Fruit fly (Drosophila melanogaster): ENCODE data around the gene CG9168.

CG9168 gene

DNA sequence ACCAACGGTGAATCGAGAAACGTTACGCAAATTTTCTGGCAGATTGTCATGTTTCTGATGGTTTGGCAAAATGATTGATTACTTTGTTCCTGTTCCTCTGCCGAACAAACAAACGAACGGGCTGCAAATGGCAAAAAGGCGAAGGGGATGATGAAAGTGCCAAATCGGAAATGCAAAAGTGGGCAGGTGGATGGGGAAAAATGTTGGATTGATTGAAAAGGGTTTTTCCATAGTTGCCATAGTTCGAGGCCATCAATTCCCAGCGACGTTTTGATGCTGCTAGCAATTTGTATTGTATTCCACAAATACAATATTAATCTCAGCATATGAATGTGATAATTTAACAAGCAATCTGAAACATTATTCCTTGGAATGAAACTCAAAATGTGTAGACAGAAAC lies 5.1 kb downstream of the CG9168 start, which contains the start of gene FucTD:
TSS of gene FucTD (plus strand) at position 301 of the 400 bp plus-strand sequence.
- TF ChIP-seq h (GFP tag; optimal IDR thresholded peaks at IDR 0.05) (no peak), psq (GFP tag; optimal IDR thresholded peaks at IDR 0.05) (no peak), sage (GFP tag; optimal IDR thresholded peaks at IDR 0.05) (no peak), Jra (GFP tag; optimal IDR thresholded peaks at IDR 0.05) (no peak), GATAd (GFP tag; optimal IDR thresholded peaks at IDR 0.05) (no peak), Mio (GFP tag; optimal IDR thresholded peaks at IDR 0.05) (no peak), sv (GFP tag; optimal IDR thresholded peaks at IDR 0.05) (no peak), tai (GFP tag; optimal IDR thresholded peaks at IDR 0.05) (no peak), Sp1 (GFP tag; optimal IDR thresholded peaks at IDR 0.05) (no peak), woc (GFP tag; optimal IDR thresholded peaks at IDR 0.05) (no peak), ey (GFP tag; optimal IDR thresholded peaks at IDR 0.05) (no peak), Dfd (GFP tag; optimal IDR thresholded peaks at IDR 0.05) (no peak), rgr (GFP tag; optimal IDR thresholded peaks at IDR 0.05) (no peak), Hnf4 (GFP tag; optimal IDR thresholded peaks at IDR 0.05) (no peak), Hr83 (GFP tag; optimal IDR thresholded peaks at IDR 0.05; ENCODE audit: poor library complexity, severe bottlenecking) (no peak), dsf (GFP tag; optimal IDR thresholded peaks at IDR 0.05; ENCODE audit: borderline replicate concordance) (no peak), Dif (GFP tag; optimal IDR thresholded peaks at IDR 0.05; ENCODE audit: partially characterized antibody) (no peak), Rel (GFP tag; optimal IDR thresholded peaks at IDR 0.05) (no peak), Rel (tag; optimal IDR thresholded peaks at IDR 0.05) (no peak)

DNA sequence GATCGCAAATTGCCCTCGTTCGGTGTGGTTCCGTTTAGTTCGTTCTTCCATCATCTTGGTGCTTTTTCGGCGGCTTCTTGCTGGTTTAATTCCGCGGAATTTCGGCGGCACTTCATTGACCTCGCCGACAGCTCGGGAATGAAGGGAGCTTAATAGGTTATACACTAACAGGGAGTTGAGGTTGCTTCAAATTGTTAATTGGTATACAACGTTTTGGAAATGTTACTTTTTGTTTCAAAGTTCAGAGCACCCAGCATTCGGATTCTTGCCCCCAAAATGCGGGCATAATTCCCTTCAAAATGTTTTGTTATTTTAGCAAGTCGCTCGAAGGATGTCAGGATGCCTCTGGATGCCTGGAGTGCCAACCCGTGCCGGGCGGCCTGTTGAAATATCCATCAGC lies 7.0 kb downstream of the CG9168 start:
- TF ChIP-seq h (GFP tag; optimal IDR thresholded peaks at IDR 0.05), result peak; percentile 53
- TF ChIP-seq fru (GFP tag; optimal IDR thresholded peaks at IDR 0.05), result peak; percentile 36
- peak; percentile 18 for TF ChIP-seq ey (GFP tag; optimal IDR thresholded peaks at IDR 0.05)
- no peak for TF ChIP-seq HLH106 (tag; optimal IDR thresholded peaks at IDR 0.05)
- no peak for TF ChIP-seq CG9705 (GFP tag; optimal IDR thresholded peaks at IDR 0.05)
- no peak for TF ChIP-seq Mio (GFP tag; optimal IDR thresholded peaks at IDR 0.05)
- no peak for TF ChIP-seq Dif (GFP tag; optimal IDR thresholded peaks at IDR 0.05; ENCODE audit: partially characterized antibody)
- peak; percentile 19 for TF ChIP-seq rgr (GFP tag; optimal IDR thresholded peaks at IDR 0.05)
- no peak for TF ChIP-seq brk (GFP tag; optimal IDR thresholded peaks at IDR 0.05)
- TF ChIP-seq woc (GFP tag; optimal IDR thresholded peaks at IDR 0.05), result peak; percentile 50
- peak in 1 of 2 experiments; percentile 43 for TF ChIP-seq foxo (GFP tag; optimal IDR thresholded peaks at IDR 0.05)

DNA sequence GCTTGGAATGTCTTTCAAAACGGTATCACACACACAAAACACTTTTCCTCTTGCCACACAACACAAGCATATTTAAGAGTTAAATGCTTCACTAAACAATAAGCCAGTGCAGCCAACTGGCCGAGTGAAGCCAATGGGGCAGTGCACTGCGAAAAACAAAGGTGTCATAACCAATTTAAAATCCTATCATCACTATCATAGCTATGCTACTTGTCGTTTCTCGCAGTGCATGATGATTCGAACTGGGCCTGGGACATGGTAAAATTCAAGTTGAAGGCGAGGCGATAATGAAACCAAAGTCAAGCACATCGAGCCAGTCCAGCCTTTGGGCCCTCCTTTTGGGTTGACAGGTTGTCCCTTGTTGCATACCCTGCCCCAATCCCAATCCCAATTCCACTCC lies 8.0 kb downstream of the CG9168 start:
- no peak for TF ChIP-seq usp (GFP tag; optimal IDR thresholded peaks at IDR 0.05)
- peak; percentile 25 for TF ChIP-seq fru (GFP tag; optimal IDR thresholded peaks at IDR 0.05)
- no peak for TF ChIP-seq brk (GFP tag; optimal IDR thresholded peaks at IDR 0.05)
- peak in 1 of 2 experiments; percentile 23 for TF ChIP-seq foxo (GFP tag; optimal IDR thresholded peaks at IDR 0.05)
- no peak for TF ChIP-seq CG32264 (GFP tag; optimal IDR thresholded peaks at IDR 0.05)
- peak; percentile 3 for TF ChIP-seq HLH106 (tag; optimal IDR thresholded peaks at IDR 0.05)
- no peak for TF ChIP-seq lola (GFP tag; optimal IDR thresholded peaks at IDR 0.05)
- peak; percentile 10 for TF ChIP-seq ey (GFP tag; optimal IDR thresholded peaks at IDR 0.05)
- peak; percentile 33 for TF ChIP-seq h (GFP tag; optimal IDR thresholded peaks at IDR 0.05)
- TF ChIP-seq woc (GFP tag; optimal IDR thresholded peaks at IDR 0.05), result peak; percentile 1

DNA sequence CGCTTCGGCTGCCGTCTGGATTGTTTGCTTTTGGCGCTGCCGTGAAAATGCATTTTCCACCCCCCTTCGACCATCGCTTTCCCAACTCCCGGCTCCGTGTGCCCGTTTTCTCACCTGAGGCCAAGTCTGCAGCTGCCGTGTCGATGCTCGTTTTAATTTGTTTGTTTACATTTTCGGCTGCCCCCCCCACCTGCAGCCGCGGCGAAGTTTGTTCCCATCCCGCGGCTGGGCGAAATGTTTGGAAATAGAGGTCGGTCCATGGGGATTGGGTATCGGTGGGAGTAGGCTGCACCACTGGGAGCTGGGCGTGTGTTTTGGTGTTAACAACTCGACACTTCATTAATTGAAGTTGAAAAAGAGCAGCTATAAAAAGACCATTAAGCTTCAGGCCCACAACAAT lies 9.1 kb downstream of the CG9168 start:
- TF ChIP-seq dl (GFP tag; optimal IDR thresholded peaks at IDR 0.05; ENCODE audit: insufficient read depth in 1 of 2, partially characterized antibody in 2 of 2), result no peak
- no peak for TF ChIP-seq psq (GFP tag; optimal IDR thresholded peaks at IDR 0.05)
- no peak for TF ChIP-seq h (GFP tag; optimal IDR thresholded peaks at IDR 0.05)
- no peak for TF ChIP-seq fru (GFP tag; optimal IDR thresholded peaks at IDR 0.05)
- no peak for TF ChIP-seq Dif (GFP tag; optimal IDR thresholded peaks at IDR 0.05; ENCODE audit: partially characterized antibody)
- no peak for TF ChIP-seq tai (GFP tag; optimal IDR thresholded peaks at IDR 0.05)
- TF ChIP-seq sage (GFP tag; optimal IDR thresholded peaks at IDR 0.05), result no peak
- no peak for TF ChIP-seq Vsx2 (GFP tag; optimal IDR thresholded peaks at IDR 0.05; ENCODE audit: partially characterized antibody)
- TF ChIP-seq woc (GFP tag; optimal IDR thresholded peaks at IDR 0.05), result no peak
- no peak for TF ChIP-seq CrebA (GFP tag; optimal IDR thresholded peaks at IDR 0.05; ENCODE audit: borderline replicate concordance)
- TF ChIP-seq Hnf4 (GFP tag; optimal IDR thresholded peaks at IDR 0.05), result no peak
- TF ChIP-seq brk (GFP tag; optimal IDR thresholded peaks at IDR 0.05), result no peak
- TF ChIP-seq dmrt93B (GFP tag; optimal IDR thresholded peaks at IDR 0.05), result no peak
- TF ChIP-seq N (GFP tag; optimal IDR thresholded peaks at IDR 0.05), result no peak
